Fruit fly (Drosophila melanogaster) whole organism, wandering third instar larva: Measurements from ENCODE around the gene Sfp70A4.

Source experiments
- Abd-B ChIP-seq: fragments of >200 bp; optimal IDR thresholded peaks from 2 replicates; lab custom pipeline; 2017; ENCODE audit warnings: missing biosample characterization, missing genetic modification characterization
- CG32264 ChIP-seq: fragments of 200-800 bp; sonication (Bioruptor generic); optimal IDR thresholded peaks from 2 replicates; lab custom pipeline; 2016; ENCODE audit warnings: missing biosample characterization, missing genetic modification characterization
- CrebA ChIP-seq: fragments of 200-800 bp; sonication (Bioruptor generic); optimal IDR thresholded peaks from 2 replicates; lab custom pipeline; 2016; ENCODE audit warnings: missing biosample characterization, mild to moderate bottlenecking, missing genetic modification characterization, borderline replicate concordance
- Dfd ChIP-seq: fragments of >200 bp; optimal IDR thresholded peaks from 2 replicates; lab custom pipeline; 2017; ENCODE audit warnings: missing biosample characterization, missing genetic modification characterization
- GATAd ChIP-seq: sonication (Bioruptor generic); optimal IDR thresholded peaks from 2 replicates; lab custom pipeline; 2016; ENCODE audit warnings: missing biosample characterization, missing genetic modification characterization
- HLH106 ChIP-seq: fragments of 200-800 bp; optimal IDR thresholded peaks from 3 replicates; lab custom pipeline; 2019; ENCODE audit warnings: missing biosample characterization, mild to moderate bottlenecking, missing genetic modification characterization, moderate library complexity
- Hnf4 ChIP-seq: fragments of 200-800 bp; sonication (Bioruptor generic); optimal IDR thresholded peaks from 2 replicates; lab custom pipeline; 2016; ENCODE audit warnings: missing biosample characterization, mild to moderate bottlenecking, missing genetic modification characterization
- Hr78 ChIP-seq: fragments of >200 bp; optimal IDR thresholded peaks from 2 replicates; lab custom pipeline; 2017; ENCODE audit warnings: missing biosample characterization, missing genetic modification characterization
- Hr83 ChIP-seq: fragments of 200-300 bp; sonication (Bioruptor generic); optimal IDR thresholded peaks from 2 replicates; lab custom pipeline; 2016; ENCODE audit warnings: missing biosample characterization, mild to moderate bottlenecking, missing genetic modification characterization, moderate library complexity; ENCODE audit not compliant: poor library complexity, severe bottlenecking
- Jra ChIP-seq: sonication (Bioruptor generic); optimal IDR thresholded peaks from 2 replicates; lab custom pipeline; 2016; ENCODE audit warnings: missing biosample characterization, missing genetic modification characterization
- Mio ChIP-seq: sonication (Bioruptor generic); optimal IDR thresholded peaks from 2 replicates; lab custom pipeline; 2016; ENCODE audit warnings: missing biosample characterization, missing genetic modification characterization
- Myc ChIP-seq: fragments of >200 bp; optimal IDR thresholded peaks from 2 replicates; lab custom pipeline; 2017
- N ChIP-seq: fragments of >200 bp; optimal IDR thresholded peaks from 2 replicates; lab custom pipeline; 2018; ENCODE audit warnings: missing biosample characterization, missing external identifiers, missing genetic modification characterization
- OdsH ChIP-seq: fragments of 200-800 bp; sonication (Bioruptor generic); optimal IDR thresholded peaks from 2 replicates; lab custom pipeline; 2016; ENCODE audit warnings: missing biosample characterization, mild to moderate bottlenecking, missing genetic modification characterization
- Sp1 ChIP-seq: fragments of 200-800 bp; sonication (Bioruptor generic); optimal IDR thresholded peaks from 3 replicates; lab custom pipeline; 2019; ENCODE audit warnings: missing biosample characterization, mild to moderate bottlenecking, missing genetic modification characterization, moderate library complexity
- Vsx2 ChIP-seq: fragments of 200-300, 225-300 bp; sonication (Bioruptor generic); optimal IDR thresholded peaks from 2 replicates; lab custom pipeline; 2018; ENCODE audit warnings: missing biosample characterization, missing genetic modification characterization; ENCODE audit not compliant: partially characterized antibody
- br ChIP-seq: fragments of 200-800 bp; sonication (Bioruptor generic); optimal IDR thresholded peaks from 2 replicates; lab custom pipeline; 2016; ENCODE audit warnings: missing biosample characterization, missing genetic modification characterization
- brk ChIP-seq: fragments of 200-800 bp; sonication (Bioruptor generic); optimal IDR thresholded peaks from 2 replicates; lab custom pipeline; 2016; ENCODE audit warnings: missing biosample characterization, mild to moderate bottlenecking, missing genetic modification characterization
- dl ChIP-seq, 2 experiments: fragments of 175-275, 200-275 bp in 1 of 2; fragments of 200-275 bp in 1 of 2; sonication (Bioruptor generic); optimal IDR thresholded peaks; lab custom pipeline; 2018; ENCODE audit warnings: mild to moderate bottlenecking in 2 of 2, missing biosample characterization in 2 of 2, missing genetic modification characterization in 2 of 2, moderate library complexity in 2 of 2; ENCODE audit not compliant: partially characterized antibody in 2 of 2, insufficient read depth in 1 of 2
- dmrt93B ChIP-seq: fragments of 200-800 bp; sonication (Bioruptor generic); optimal IDR thresholded peaks from 2 replicates; lab custom pipeline; 2018; ENCODE audit warnings: missing biosample characterization, mild to moderate bottlenecking, missing genetic modification characterization
- dsf ChIP-seq: sonication (Bioruptor generic); optimal IDR thresholded peaks from 2 replicates; lab custom pipeline; 2016; ENCODE audit warnings: missing biosample characterization, missing genetic modification characterization, borderline replicate concordance
- foxo ChIP-seq, 2 experiments: fragments of 200-800 bp; sonication (Bioruptor generic); optimal IDR thresholded peaks; 2 replicates in 1 of 2; 3 replicates in 1 of 2; lab custom pipeline; 2016 to 2017; ENCODE audit warnings: missing biosample characterization in 2 of 2, missing genetic modification characterization in 2 of 2
- fru ChIP-seq: fragments of 200-800 bp; sonication (Bioruptor generic); optimal IDR thresholded peaks from 3 replicates; lab custom pipeline; 2016; ENCODE audit warnings: missing biosample characterization, mild to moderate bottlenecking, missing genetic modification characterization
- h ChIP-seq: fragments of 200-800 bp; sonication (Bioruptor generic); optimal IDR thresholded peaks from 3 replicates; lab custom pipeline; 2016; ENCODE audit warnings: missing biosample characterization, mild to moderate bottlenecking, missing genetic modification characterization
- jim ChIP-seq: fragments of 175-275, 200-325 bp; sonication (Bioruptor generic); optimal IDR thresholded peaks from 2 replicates; lab custom pipeline; 2016; ENCODE audit warnings: missing biosample characterization, mild to moderate bottlenecking, missing genetic modification characterization
- lola ChIP-seq: fragments of >200 bp; optimal IDR thresholded peaks from 2 replicates; lab custom pipeline; 2017; ENCODE audit warnings: missing biosample characterization, missing genetic modification characterization
- pan ChIP-seq: fragments of >200 bp; optimal IDR thresholded peaks from 2 replicates; lab custom pipeline; 2017
- psq ChIP-seq: fragments of 200-800 bp; sonication (Bioruptor generic); optimal IDR thresholded peaks from 3 replicates; lab custom pipeline; 2017; ENCODE audit warnings: missing biosample characterization, mild to moderate bottlenecking, missing genetic modification characterization, moderate library complexity
- rgr ChIP-seq: fragments of 200-800 bp; sonication (Bioruptor generic); optimal IDR thresholded peaks from 3 replicates; lab custom pipeline; 2016; ENCODE audit warnings: missing biosample characterization, mild to moderate bottlenecking, missing genetic modification characterization
- sage ChIP-seq: fragments of 200-800 bp; sonication (Bioruptor generic); optimal IDR thresholded peaks from 2 replicates; lab custom pipeline; 2016; ENCODE audit warnings: missing biosample characterization, mild to moderate bottlenecking, missing genetic modification characterization
- sv ChIP-seq: fragments of 200-800 bp; sonication (Bioruptor generic); optimal IDR thresholded peaks from 3 replicates; lab custom pipeline; 2016; ENCODE audit warnings: missing biosample characterization, missing genetic modification characterization
- tai ChIP-seq: sonication (Bioruptor generic); optimal IDR thresholded peaks from 2 replicates; lab custom pipeline; 2016; ENCODE audit warnings: missing biosample characterization, missing genetic modification characterization
- usp ChIP-seq: fragments of >200 bp; optimal IDR thresholded peaks from 2 replicates; lab custom pipeline; 2017; ENCODE audit warnings: missing biosample characterization, missing genetic modification characterization
- woc ChIP-seq: sonication (Bioruptor generic); optimal IDR thresholded peaks from 2 replicates; lab custom pipeline; 2016; ENCODE audit warnings: missing biosample characterization, mild to moderate bottlenecking, missing genetic modification characterization

The Sfp70A4 gene

dm6 chr3L:13296760-13297159 is at the start of gene Sfp70A4:
Sfp70A4 (minus strand) TSS chr3L:13296860.
- TF ChIP-seq N (GFP tag; lab: Kevin White, UChicago) (no peak), h (GFP tag; lab: Kevin White, UChicago) (no peak), br (GFP tag; lab: Kevin White, UChicago) (no peak), fru (GFP tag; lab: Kevin White, UChicago) (no peak), pan (no peak), Dfd (GFP tag; lab: Kevin White, UChicago) (no peak), HLH106 (tag; lab: Kevin White, UChicago) (no peak), Myc (lab: Kevin White, UChicago) (no peak)
- TF ChIP-seq, all 38 proteins: peak for 0

DNA sequence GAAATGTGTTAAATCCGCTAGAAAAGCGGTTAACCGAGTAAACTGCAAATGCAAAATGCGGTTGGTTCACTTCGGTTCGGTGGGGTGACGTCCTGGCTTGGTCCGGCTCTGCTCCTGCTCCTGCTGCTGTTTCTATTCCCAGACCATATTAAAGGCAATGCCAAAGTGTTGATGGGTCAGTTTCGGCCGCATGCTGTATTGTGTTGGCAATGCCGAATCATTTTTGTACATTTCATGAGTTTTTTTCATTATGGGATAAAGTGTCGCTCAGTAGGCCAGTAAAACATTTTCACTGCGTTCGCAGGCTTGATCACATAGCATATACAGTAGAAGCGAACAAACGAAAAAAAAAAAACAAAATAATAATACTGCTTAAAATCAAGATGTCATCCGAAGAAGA is 32.2 kb upstream of the Sfp70A4 start, which contains the start of gene CG14113:
TSS of gene CG14113 (plus strand) at position 301 of the 400 bp plus-strand sequence.
- TF ChIP-seq sv (GFP tag; lab: Kevin White, UChicago), result no peak
- TF ChIP-seq dmrt93B, result no peak
- TF ChIP-seq woc (GFP tag; lab: Kevin White, UChicago), result no peak
- no peak for TF ChIP-seq HLH106 (tag; lab: Kevin White, UChicago)
- no peak for TF ChIP-seq CrebA (GFP tag; lab: Kevin White, UChicago)
- no peak for TF ChIP-seq Jra (GFP tag; lab: Kevin White, UChicago)
- no peak for TF ChIP-seq dsf (GFP tag; lab: Kevin White, UChicago)
- TF ChIP-seq CG32264 (GFP tag; lab: Kevin White, UChicago), result no peak
- TF ChIP-seq Mio (GFP tag; lab: Kevin White, UChicago), result no peak
- TF ChIP-seq Hnf4, result no peak
- TF ChIP-seq h (GFP tag; lab: Kevin White, UChicago), result no peak

DNA sequence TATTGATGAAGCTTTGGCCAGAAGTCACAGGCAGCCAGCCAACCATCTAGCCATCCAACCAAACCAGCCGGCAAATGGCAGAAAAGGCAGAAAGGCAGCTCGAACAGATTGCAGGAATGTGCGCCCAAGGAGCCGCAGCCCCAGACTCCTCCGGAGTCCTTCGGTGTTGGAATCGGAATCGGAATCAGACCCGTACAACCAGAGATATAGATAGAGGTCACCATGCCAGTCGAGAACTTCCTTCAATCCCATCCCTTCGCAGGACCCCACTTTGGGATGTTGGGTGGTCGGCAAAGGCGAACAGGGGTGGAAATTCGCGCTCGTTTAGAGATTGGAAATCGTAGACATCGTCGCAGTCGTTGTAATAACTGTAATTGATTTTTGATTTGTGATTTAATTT is 15.6 kb upstream of the Sfp70A4 start:
- no peak for TF ChIP-seq jim (GFP tag; lab: Kevin White, UChicago)

- TF ChIP-seq Vsx2 (GFP tag; lab: Kevin White, UChicago) (peak; percentile 32), Myc (lab: Kevin White, UChicago) (peak; percentile 67), foxo (GFP tag; optimal IDR thresholded peaks at IDR 0.05; lab: Kevin White, UChicago) (no peak)
Observed at dm6 chr3L:13301787-13302186, 5.1 kb upstream of the Sfp70A4 start.

- TF ChIP-seq Hr78 (GFP tag; lab: Kevin White, UChicago) (no peak), psq (GFP tag; lab: Kevin White, UChicago) (no peak), usp (GFP tag; lab: Kevin White, UChicago) (no peak), CG32264 (GFP tag; lab: Kevin White, UChicago) (no peak), foxo (GFP tag; optimal IDR thresholded peaks at IDR 0.05; lab: Kevin White, UChicago) (no peak), Myc (lab: Kevin White, UChicago) (no peak), OdsH (GFP tag; lab: Kevin White, UChicago) (no peak), brk (GFP tag; lab: Kevin White, UChicago) (no peak), Hnf4 (no peak), Sp1 (no peak), h (GFP tag; lab: Kevin White, UChicago) (no peak), lola (no peak), br (GFP tag; lab: Kevin White, UChicago) (no peak), HLH106 (tag; lab: Kevin White, UChicago) (no peak)
Observed at dm6 chr3L:13301335-13301734, 4.7 kb upstream of the Sfp70A4 start, which contains the start of gene SP. SP (plus strand) TSS chr3L:13301635.

- TF ChIP-seq Hr83 (GFP tag; lab: Kevin White, UChicago) (no peak), CrebA (GFP tag; lab: Kevin White, UChicago) (no peak), N (GFP tag; lab: Kevin White, UChicago) (no peak), Vsx2 (GFP tag; lab: Kevin White, UChicago) (no peak), sage (GFP tag; lab: Kevin White, UChicago) (no peak), rgr (GFP tag; lab: Kevin White, UChicago) (no peak), usp (GFP tag; lab: Kevin White, UChicago) (no peak), pan (no peak), Myc (lab: Kevin White, UChicago) (no peak), tai (no peak), dl (GFP tag; optimal IDR thresholded peaks at IDR 0.05; lab: Kevin White, UChicago; ENCODE audit: insufficient read depth in 1 of 2, partially characterized antibody in 2 of 2) (no peak), Abd-B (GFP tag; lab: Kevin White, UChicago) (no peak), jim (GFP tag; lab: Kevin White, UChicago) (no peak), HLH106 (tag; lab: Kevin White, UChicago) (no peak), GATAd (no peak), psq (GFP tag; lab: Kevin White, UChicago) (no peak), OdsH (GFP tag; lab: Kevin White, UChicago) (no peak), br (GFP tag; lab: Kevin White, UChicago) (no peak)
Observed at dm6 chr3L:13300052-13300451, 3.4 kb upstream of the Sfp70A4 start, which contains the start of gene CG43147. CG43147 (minus strand) TSS chr3L:13300152.
